Fruit fly (Drosophila melanogaster): ENCODE data around the gene CG4887.

The CG4887 gene

dm6 chr2L:1169867-1170415 is 2.9 kb upstream of the CG4887 start, which contains the start of the genes CG31922 and Plap (continued):
- TF ChIP-seq CG4404 (GFP tag; IDR thresholded peaks at IDR 0.05) (peak; percentile 67), Hey (tag; optimal IDR thresholded peaks at IDR 0.05) (no peak), sisA (GFP tag; IDR thresholded peaks at IDR 0.05) (no peak), CG2116 (GFP tag; optimal IDR thresholded peaks at IDR 0.05) (peak; percentile 74), CG1792 (GFP tag; optimal IDR thresholded peaks at IDR 0.05) (peak; percentile 39), aop (GFP tag; IDR thresholded peaks at IDR 0.05) (no peak), NC2β (GFP tag; optimal IDR thresholded peaks at IDR 0.05) (peak; percentile 48), Jarid2 (GFP tag; optimal IDR thresholded peaks at IDR 0.05) (no peak), CG2120 (GFP tag; optimal IDR thresholded peaks at IDR 0.05) (peak; percentile 87), Atf-2 (GFP tag; optimal IDR thresholded peaks at IDR 0.05) (peak; percentile 32), CG7963 (GFP tag; IDR thresholded peaks at IDR 0.05; ENCODE audit: partially characterized antibody) (no peak), seq (GFP tag; IDR thresholded peaks at IDR 0.05) (peak; percentile 32; the same call in 1 of the 2 replicates), wek (GFP tag; optimal IDR thresholded peaks at IDR 0.05) (no peak), CG8478 (optimal IDR thresholded peaks at IDR 0.05) (no peak), CG18599 (GFP tag; optimal IDR thresholded peaks at IDR 0.05) (peak; percentile 60), jumu (GFP tag; optimal IDR thresholded peaks at IDR 0.05) (peak; percentile 39), YL-1 (GFP tag; optimal IDR thresholded peaks at IDR 0.05) (peak; percentile 74), klu (GFP tag; IDR thresholded peaks at IDR 0.05) (peak; percentile 52), CG17186 (GFP tag; optimal IDR thresholded peaks at IDR 0.05) (peak; percentile 14), Fer3 (tag; optimal IDR thresholded peaks at IDR 0.05) (peak; percentile 58), ind (GFP tag; optimal IDR thresholded peaks at IDR 0.05) (peak; percentile 75), en (GFP tag; optimal IDR thresholded peaks at IDR 0.05) (no peak), exex (tag; optimal IDR thresholded peaks at IDR 0.05) (no peak), vfl (GFP tag; optimal IDR thresholded peaks at IDR 0.05) (peak; percentile 79), ERR (GFP tag; optimal IDR thresholded peaks at IDR 0.05) (no peak), Atf6 (GFP tag; IDR thresholded peaks at IDR 0.05) (peak; percentile 60; the same call in 1 of the 2 replicates), p53 (GFP tag; optimal IDR thresholded peaks at IDR 0.05) (no peak), CG3838 (GFP tag; optimal IDR thresholded peaks at IDR 0.05) (no peak), abd-A (tag; optimal IDR thresholded peaks at IDR 0.05) (no peak), CG3847 (GFP tag; IDR thresholded peaks at IDR 0.05) (peak; percentile 78), bbx (GFP tag; IDR thresholded peaks at IDR 0.05; ENCODE audit: partially characterized antibody) (peak; percentile 83), bsh (GFP tag; optimal IDR thresholded peaks at IDR 0.05) (peak in 1 of 2 experiments; percentile 48), gem (tag; optimal IDR thresholded peaks at IDR 0.05) (no peak), Bgb (GFP tag; IDR thresholded peaks at IDR 0.05; ENCODE audit: partially characterized antibody) (peak; percentile 81), eyg (GFP tag; optimal IDR thresholded peaks at IDR 0.05) (no peak), org-1 (GFP tag; optimal IDR thresholded peaks at IDR 0.05) (no peak), unpg (GFP tag; optimal IDR thresholded peaks at IDR 0.05) (peak; percentile 61), CG31365 (tag; optimal IDR thresholded peaks at IDR 0.05) (no peak), slp2 (GFP tag; optimal IDR thresholded peaks at IDR 0.05) (peak; percentile 45), her (GFP tag; optimal IDR thresholded peaks at IDR 0.05) (peak; percentile 9), fd64A (GFP tag; optimal IDR thresholded peaks at IDR 0.05) (no peak), ap (GFP tag; IDR thresholded peaks at IDR 0.05) (0 out of 2 replicates have a peak, but pooled peaks have one; percentile 4), Elba2 (GFP tag; optimal IDR thresholded peaks at IDR 0.05) (no peak), Nf-YB (GFP tag; optimal IDR thresholded peaks at IDR 0.05) (peak; percentile 29), sug (tag; optimal IDR thresholded peaks at IDR 0.05) (peak; percentile 87), Bteb2 (GFP tag; optimal IDR thresholded peaks at IDR 0.05) (peak; percentile 56), CG6272 (GFP tag; IDR thresholded peaks at IDR 0.05) (peak; percentile 70), Eip74EF (GFP tag; optimal IDR thresholded peaks at IDR 0.05) (no peak), CG16815 (GFP tag; optimal IDR thresholded peaks at IDR 0.05) (peak; percentile 48), Deaf1 (tag; optimal IDR thresholded peaks at IDR 0.05) (peak; percentile 41), CG3407 (GFP tag; optimal IDR thresholded peaks at IDR 0.05) (no peak)
